5 worm cellular contexts compared by ENCODE assay signal in genomic region chrII:8249710-8250109, ce11.
TF ChIP-seq lines count a peak whose summit lies in the region.

No protein-coding gene starts in this region.

TF ChIP-seq in whole organism, L1 larva, 84 proteins besides CTCF, POLR2A, EP300 and RAD21:
- TF ChIP-seq ztf-4 (tag; optimal IDR thresholded peaks at IDR 0.05; lab: Kevin White, UChicago) (no peak), elt-2 (tag; optimal IDR thresholded peaks at IDR 0.05; lab: Kevin White, UChicago) (peak; percentile 36)

TF ChIP-seq in whole organism, L2 larva, 48 proteins besides CTCF, POLR2A, EP300 and RAD21:
- TF ChIP-seq ama-1 (optimal IDR thresholded peaks at IDR 0.05; lab: Kevin White, UChicago) (no peak), ZK546.5 (tag; optimal IDR thresholded peaks at IDR 0.05; lab: Kevin White, UChicago) (no peak), nhr-10 (tag; optimal IDR thresholded peaks at IDR 0.05; lab: Kevin White, UChicago) (no peak), fos-1 (tag; optimal IDR thresholded peaks at IDR 0.05; lab: Kevin White, UChicago) (peak; percentile 20), R02D3.7 (tag; optimal IDR thresholded peaks at IDR 0.05; lab: Kevin White, UChicago) (no peak)

TF ChIP-seq in whole organism, L3 larva, 47 proteins besides CTCF, POLR2A, EP300 and RAD21:
- TF ChIP-seq elt-2 (tag; optimal IDR thresholded peaks at IDR 0.05; lab: Kevin White, UChicago), result peak; percentile 53
- no peak for TF ChIP-seq elt-1 (tag; optimal IDR thresholded peaks at IDR 0.05; lab: Kevin White, UChicago)

TF ChIP-seq in whole organism, L4 larva, 104 proteins besides CTCF, POLR2A, EP300 and RAD21:
- TF ChIP-seq daf-16 (GFP tag; optimal IDR thresholded peaks at IDR 0.05; lab: Kevin White, UChicago) (no peak), daf-16 (tag; optimal IDR thresholded peaks at IDR 0.05; lab: Kevin White, UChicago) (peak; percentile 4), F10B5.3 (tag; optimal IDR thresholded peaks at IDR 0.05; lab: Kevin White, UChicago) (no peak), aha-1 (tag; lab: Kevin White, UChicago) (no peak), dve-1 (tag; optimal IDR thresholded peaks at IDR 0.05; lab: Kevin White, UChicago; ENCODE audit: insufficient read depth) (peak; percentile 28), D1046.2 (GFP tag; IDR thresholded peaks at IDR 0.05; lab: Robert Waterston, UW) (no peak), ZK546.5 (tag; optimal IDR thresholded peaks at IDR 0.05; lab: Kevin White, UChicago) (no peak), dmd-9 (GFP tag; IDR thresholded peaks at IDR 0.05; lab: Robert Waterston, UW) (no peak)
TF ChIP-seq in whole organism, L4 larva: peak in this region for 2.

TF ChIP-seq in whole organism, late embryonic, 69 proteins besides CTCF, POLR2A, EP300 and RAD21:
- TF ChIP-seq elt-2 (tag; optimal IDR thresholded peaks at IDR 0.05; lab: Kevin White, UChicago), result peak; percentile 55
- no peak for TF ChIP-seq ceh-30 (tag; optimal IDR thresholded peaks at IDR 0.05; lab: Kevin White, UChicago)
